Fruit fly (Drosophila melanogaster): ENCODE data around the gene CG1636.
A peak's percentile ranks its signal among the peaks of the same experiment; 100 is the strongest.

CG1636 gene

DNA sequence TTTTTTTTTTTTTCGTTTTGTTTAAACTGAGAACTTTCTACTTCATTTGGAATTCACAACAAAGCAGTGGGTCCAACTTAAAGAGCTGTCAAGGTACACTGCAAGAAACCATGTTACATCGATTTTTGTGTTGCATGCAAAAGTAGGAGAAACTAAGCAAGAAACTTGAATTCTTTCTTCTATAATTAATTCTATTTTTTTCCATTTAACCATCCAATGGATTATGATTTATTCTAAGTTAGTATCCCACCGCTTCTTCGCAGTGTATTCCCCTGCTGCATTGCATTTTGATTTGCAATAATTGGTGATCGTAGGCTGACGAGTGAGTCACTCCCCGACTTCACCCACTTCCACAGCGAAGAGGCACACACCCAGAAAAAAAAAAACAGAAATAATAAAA lies 13.3 kb upstream of the CG1636 start (continued):
- TF ChIP-seq bsh (GFP tag; optimal IDR thresholded peaks at IDR 0.05) (peak in 1 of 2 experiments; percentile 72), gsb-n (tag; optimal IDR thresholded peaks at IDR 0.05) (peak; percentile 40), Oli (tag; optimal IDR thresholded peaks at IDR 0.05) (peak; percentile 24), dmrt99B (tag; optimal IDR thresholded peaks at IDR 0.05) (peak; percentile 47), ATbp (GFP tag; optimal IDR thresholded peaks at IDR 0.05) (peak; percentile 36), sens (GFP tag) (peak; percentile 66), CG4820 (GFP tag; optimal IDR thresholded peaks at IDR 0.05) (peak; percentile 7), CG4730 (GFP tag; IDR thresholded peaks at IDR 0.05) (peak; percentile 34; the same call in 1 of the 2 replicates), grau (tag; optimal IDR thresholded peaks at IDR 0.05) (peak; percentile 28), trem (tag; optimal IDR thresholded peaks at IDR 0.05) (peak; percentile 20), sisA (GFP tag; IDR thresholded peaks at IDR 0.05) (peak; percentile 49), CG13424 (tag; optimal IDR thresholded peaks at IDR 0.05) (peak; percentile 21), CG8388 (GFP tag; optimal IDR thresholded peaks at IDR 0.05) (peak; percentile 18), CG2712 (tag; optimal IDR thresholded peaks at IDR 0.05) (peak; percentile 59), CG5953 (GFP tag; IDR thresholded peaks at IDR 0.05) (no peak), Blimp-1 (GFP tag; optimal IDR thresholded peaks at IDR 0.05) (peak; percentile 78), CG31441 (GFP tag; IDR thresholded peaks at IDR 0.05) (peak; percentile 37; the same call in 1 of the 2 replicates), danr (GFP tag; IDR thresholded peaks at IDR 0.05) (no peak), Drgx (GFP tag; IDR thresholded peaks at IDR 0.05) (peak; percentile 65), lola (GFP tag; optimal IDR thresholded peaks at IDR 0.05) (peak in 1 of 3 experiments; percentile 14), unpg (GFP tag; optimal IDR thresholded peaks at IDR 0.05) (peak; percentile 35), Ssrp (tag; optimal IDR thresholded peaks at IDR 0.05) (peak; percentile 41), nmo (GFP tag; optimal IDR thresholded peaks at IDR 0.05) (peak; percentile 40), CG2889 (GFP tag; IDR thresholded peaks at IDR 0.05) (no peak), CG1603 (tag; optimal IDR thresholded peaks at IDR 0.05) (peak; percentile 49)

DNA sequence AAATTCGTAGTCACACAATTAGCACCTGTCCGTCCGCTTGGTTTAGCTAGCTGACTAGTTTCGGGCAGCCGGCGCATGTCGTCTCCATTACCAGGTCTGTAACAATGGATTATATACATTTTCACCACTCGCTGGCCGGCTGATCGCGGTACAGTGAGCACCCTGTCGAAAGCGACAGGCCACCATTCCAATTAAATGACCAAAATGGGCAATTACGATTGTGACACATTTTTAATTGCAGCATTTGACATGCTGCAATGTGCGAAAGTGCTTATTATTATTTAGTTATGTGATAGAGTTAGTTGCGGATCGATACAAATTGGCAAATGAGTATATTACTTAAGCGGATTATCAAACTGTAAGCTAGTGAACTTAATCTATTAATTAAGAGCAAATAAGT lies 10.0 kb upstream of the CG1636 start:
- TF ChIP-seq h (optimal IDR thresholded peaks at IDR 0.05) (no peak), CG30403 (GFP tag; optimal IDR thresholded peaks at IDR 0.05) (peak; percentile 21), CG9437 (GFP tag; optimal IDR thresholded peaks at IDR 0.05) (peak; percentile 12), CG3847 (GFP tag; IDR thresholded peaks at IDR 0.05) (peak; percentile 10; the same call in 1 of the 2 replicates), Xbp1 (GFP tag; optimal IDR thresholded peaks at IDR 0.05) (peak; percentile 1), CG15269 (tag; optimal IDR thresholded peaks at IDR 0.05) (peak; percentile 38), CG11504 (tag; optimal IDR thresholded peaks at IDR 0.05) (peak; percentile 43), Oli (tag; optimal IDR thresholded peaks at IDR 0.05) (peak; percentile 13), dmrt99B (tag; optimal IDR thresholded peaks at IDR 0.05) (peak; percentile 25), CG9932 (GFP tag; IDR thresholded peaks at IDR 0.05) (peak; percentile 25; the same call in 1 of the 2 replicates), lmd (GFP tag; IDR thresholded peaks at IDR 0.05) (peak; percentile 43; the same call in 1 of the 2 replicates), CG32767 (GFP tag; IDR thresholded peaks at IDR 0.05) (no peak), sisA (GFP tag; IDR thresholded peaks at IDR 0.05) (0 out of 2 replicates have a peak, but pooled peaks have one; percentile 27), CG2678 (tag; optimal IDR thresholded peaks at IDR 0.05) (peak; percentile 44), run (tag; optimal IDR thresholded peaks at IDR 0.05) (no peak), ind (GFP tag; optimal IDR thresholded peaks at IDR 0.05) (peak; percentile 34), tll (GFP tag; optimal IDR thresholded peaks at IDR 0.05) (no peak), Hr51 (GFP tag; optimal IDR thresholded peaks at IDR 0.05) (peak in 1 of 2 experiments; percentile 30), wek (GFP tag; optimal IDR thresholded peaks at IDR 0.05) (no peak), CG18262 (tag; optimal IDR thresholded peaks at IDR 0.05) (peak; percentile 9), CoRest (tag; optimal IDR thresholded peaks at IDR 0.05) (peak; percentile 29), CG13424 (tag; optimal IDR thresholded peaks at IDR 0.05) (peak; percentile 16), CG2120 (GFP tag; optimal IDR thresholded peaks at IDR 0.05) (peak; percentile 14), Oaz (GFP tag; IDR thresholded peaks at IDR 0.05) (0 out of 2 replicates have a peak, but pooled peaks have one; percentile 7), E2f1 (GFP tag; IDR thresholded peaks at IDR 0.05) (no peak), Ptx1 (GFP tag; IDR thresholded peaks at IDR 0.05) (peak; percentile 45), row (GFP tag; IDR thresholded peaks at IDR 0.05) (peak; percentile 54; the same call in 2 of the 3 replicates), Sox102F (GFP tag; optimal IDR thresholded peaks at IDR 0.05) (peak; percentile 20)
